Fruit fly (Drosophila melanogaster): ENCODE data around the gene CG43074.

The CG43074 gene

dm6 chr3L:3438473-3438872 lies 46.0 kb downstream of the CG43074 start (continued):
- TF ChIP-seq repo (GFP tag; optimal IDR thresholded peaks at IDR 0.05): no peak
- peak; percentile 38; the same call in 1 of the 2 replicates for TF ChIP-seq CG32772 (GFP tag; IDR thresholded peaks at IDR 0.05)
- no peak for TF ChIP-seq Lpt (GFP tag; optimal IDR thresholded peaks at IDR 0.05)
- no peak for TF ChIP-seq gsb (GFP tag; IDR thresholded peaks at IDR 0.05)
- TF ChIP-seq dan (GFP tag; IDR thresholded peaks at IDR 0.05): no peak
- TF ChIP-seq CG10147 (GFP tag; optimal IDR thresholded peaks at IDR 0.05): peak; percentile 37
- TF ChIP-seq pho (GFP tag; optimal IDR thresholded peaks at IDR 0.05): peak; percentile 11
- TF ChIP-seq fu2 (GFP tag; optimal IDR thresholded peaks at IDR 0.05): no peak
- TF ChIP-seq al (GFP tag; IDR thresholded peaks at IDR 0.05): no peak
- TF ChIP-seq Neu2 (GFP tag; optimal IDR thresholded peaks at IDR 0.05; ENCODE audit: borderline replicate concordance): no peak
- peak; percentile 34 for TF ChIP-seq kay (GFP tag; optimal IDR thresholded peaks at IDR 0.05)
- peak; percentile 48 for TF ChIP-seq Atf-2 (GFP tag; optimal IDR thresholded peaks at IDR 0.05)
- TF ChIP-seq inv (GFP tag; IDR thresholded peaks at IDR 0.05; ENCODE audit: partially characterized antibody): no peak
- no peak for TF ChIP-seq Hr39 (optimal IDR thresholded peaks at IDR 0.05)
- peak; percentile 59 for TF ChIP-seq CG1602 (GFP tag; optimal IDR thresholded peaks at IDR 0.05)
- TF ChIP-seq nmo (GFP tag; optimal IDR thresholded peaks at IDR 0.05): peak; percentile 78
- no peak for TF ChIP-seq CG18011 (GFP tag; optimal IDR thresholded peaks at IDR 0.05)
- no peak for TF ChIP-seq CG15073 (GFP tag; optimal IDR thresholded peaks at IDR 0.05)
- peak; percentile 66 for TF ChIP-seq Hsf (GFP tag; optimal IDR thresholded peaks at IDR 0.05)
- no peak for TF ChIP-seq Taf1 (GFP tag; IDR thresholded peaks at IDR 0.05)
- peak; percentile 59 for TF ChIP-seq tap (tag; optimal IDR thresholded peaks at IDR 0.05)
- peak; percentile 87 for TF ChIP-seq CG10979 (tag; optimal IDR thresholded peaks at IDR 0.05)
- no peak for TF ChIP-seq danr (GFP tag; IDR thresholded peaks at IDR 0.05)
- TF ChIP-seq CG1647 (GFP tag; optimal IDR thresholded peaks at IDR 0.05): peak; percentile 1
- peak in 1 of 3 experiments; percentile 88 for TF ChIP-seq lola (GFP tag; optimal IDR thresholded peaks at IDR 0.05)
- no peak for TF ChIP-seq hkb (optimal IDR thresholded peaks at IDR 0.05)
- peak; percentile 67 for TF ChIP-seq hkb (GFP tag; IDR thresholded peaks at IDR 0.05)
- TF ChIP-seq bbx (GFP tag; IDR thresholded peaks at IDR 0.05; ENCODE audit: partially characterized antibody): no peak
- 0 out of 2 replicates have a peak, but pooled peaks have one; percentile 51 for TF ChIP-seq CG1024 (GFP tag; IDR thresholded peaks at IDR 0.05)
- TF ChIP-seq TFAM (GFP tag; optimal IDR thresholded peaks at IDR 0.05): no peak
- TF ChIP-seq CG30403 (GFP tag; optimal IDR thresholded peaks at IDR 0.05): peak; percentile 72
- TF ChIP-seq CG1233 (GFP tag; optimal IDR thresholded peaks at IDR 0.05): peak; percentile 40
- TF ChIP-seq CG4404 (GFP tag; IDR thresholded peaks at IDR 0.05): peak; percentile 59
- peak; percentile 56 for TF ChIP-seq CG2120 (GFP tag; optimal IDR thresholded peaks at IDR 0.05)
- peak; percentile 48; the same call in 1 of the 2 replicates for TF ChIP-seq chm (GFP tag; IDR thresholded peaks at IDR 0.05)
- peak; percentile 77 for TF ChIP-seq CG14710 (tag; optimal IDR thresholded peaks at IDR 0.05)
- peak; percentile 0 for TF ChIP-seq gcm2 (GFP tag; optimal IDR thresholded peaks at IDR 0.05)
- TF ChIP-seq Lhr (GFP tag; optimal IDR thresholded peaks at IDR 0.05): peak; percentile 5
- TF ChIP-seq pnt (GFP tag; optimal IDR thresholded peaks at IDR 0.05): peak; percentile 27
- peak; percentile 80 for TF ChIP-seq CG17328 (GFP tag; IDR thresholded peaks at IDR 0.05)
- TF ChIP-seq CG18619 (GFP tag; optimal IDR thresholded peaks at IDR 0.05): peak; percentile 14
- no peak for TF ChIP-seq CG1603 (tag; optimal IDR thresholded peaks at IDR 0.05)
- no peak for TF ChIP-seq B-H1 (GFP tag; IDR thresholded peaks at IDR 0.05)
- TF ChIP-seq Eip74EF (GFP tag; optimal IDR thresholded peaks at IDR 0.05): peak in 1 of 2 experiments; percentile 55
- TF ChIP-seq cwo (GFP tag; optimal IDR thresholded peaks at IDR 0.05): peak; percentile 49
- peak; percentile 55 for TF ChIP-seq pum (GFP tag; optimal IDR thresholded peaks at IDR 0.05)
- TF ChIP-seq CG30020 (tag; optimal IDR thresholded peaks at IDR 0.05): peak; percentile 14
- no peak for TF ChIP-seq ftz-f1 (GFP tag; optimal IDR thresholded peaks at IDR 0.05)
- no peak for TF ChIP-seq CG8359 (GFP tag; optimal IDR thresholded peaks at IDR 0.05; ENCODE audit: borderline replicate concordance)
- no peak for TF ChIP-seq zfh2 (GFP tag; optimal IDR thresholded peaks at IDR 0.05)
- TF ChIP-seq Dip2 (GFP tag; IDR thresholded peaks at IDR 0.05): no peak
- peak; percentile 36 for TF ChIP-seq Max (GFP tag; optimal IDR thresholded peaks at IDR 0.05)
